Fruit fly (Drosophila melanogaster) whole organism, pupa: ENCODE data around the gene CG9500.

Experiments used
- CG13204 ChIP-seq: fragments of 200-800 bp; sonication (Bioruptor generic); optimal IDR thresholded peaks from 2 replicates; lab custom pipeline; 2018; ENCODE audit warnings: missing biosample characterization, mild to moderate bottlenecking, missing genetic modification characterization, moderate library complexity
- CG15710 ChIP-seq: fragments of 200-800 bp; sonication (Bioruptor generic); optimal IDR thresholded peaks from 2 replicates; lab custom pipeline; 2018; ENCODE audit warnings: missing biosample characterization, mild to moderate bottlenecking, missing genetic modification characterization, moderate library complexity
- CG32121 ChIP-seq: fragments of 200-800 bp; sonication (Bioruptor generic); IDR thresholded peaks from 2 replicates; pipeline ENCODE4 v1.3.6; 2022; ENCODE audit warnings: missing biosample characterization, missing genetic modification characterization
- CG4496 ChIP-seq: fragments of 200-800 bp; sonication (Bioruptor generic); IDR thresholded peaks from 3 replicates; pipeline ENCODE4 v1.3.6; 2022; ENCODE audit warnings: missing biosample characterization, missing genetic modification characterization
- CG8159 ChIP-seq: fragments of 200-800 bp; sonication (Bioruptor generic); optimal IDR thresholded peaks from 3 replicates; lab custom pipeline; 2018; ENCODE audit warnings: missing biosample characterization, mild to moderate bottlenecking, missing genetic modification characterization, moderate library complexity
- CG8301 ChIP-seq: fragments of 200-800 bp; sonication (Bioruptor generic); optimal IDR thresholded peaks from 2 replicates; lab custom pipeline; 2018; ENCODE audit warnings: missing biosample characterization, mild to moderate bottlenecking, missing genetic modification characterization
- EcR ChIP-seq: fragments of 200-800 bp; sonication (Bioruptor generic); optimal IDR thresholded peaks from 3 replicates; lab custom pipeline; 2019; ENCODE audit warnings: missing biosample characterization, missing genetic modification characterization, mild to moderate bottlenecking, moderate library complexity, missing genetic modification reagents
- Ets98B ChIP-seq: fragments of 200-800 bp; sonication (Bioruptor generic); IDR thresholded peaks from 2 replicates; pipeline ENCODE4 v1.3.6; 2022; ENCODE audit warnings: missing biosample characterization, missing genetic modification characterization
- Pif1A ChIP-seq: fragments of 200-800 bp; sonication (Bioruptor generic); optimal IDR thresholded peaks from 3 replicates; lab custom pipeline; 2016; ENCODE audit warnings: missing biosample characterization, missing genetic modification characterization
- Snoo ChIP-seq: fragments of 200-800 bp; sonication (Bioruptor generic); optimal IDR thresholded peaks from 3 replicates; lab custom pipeline; 2017; ENCODE audit warnings: missing biosample characterization, mild to moderate bottlenecking, missing genetic modification characterization, inconsistent platforms

DNA sequence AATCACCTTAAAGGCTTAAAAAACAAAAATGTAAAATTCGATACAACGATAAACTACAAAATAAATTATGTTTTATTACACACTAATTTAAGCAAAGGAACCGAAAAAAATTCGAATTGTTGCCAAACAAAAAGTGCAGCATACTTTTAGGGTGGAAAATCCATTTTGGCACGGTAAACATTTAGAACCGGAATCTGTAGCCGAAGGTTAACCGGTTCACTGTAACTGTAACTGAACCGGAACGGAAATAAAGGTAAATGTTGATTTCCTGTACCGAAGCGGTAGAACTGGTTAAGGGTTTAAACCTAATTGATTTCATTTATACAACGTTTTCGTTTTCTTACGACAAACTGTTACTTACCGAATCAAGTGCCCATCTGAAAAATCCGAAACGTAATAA lies 8.8 kb upstream of the CG9500 start:
- TF ChIP-seq Pif1A (no peak), CG32121 (no peak), EcR (GFP tag; lab: Kevin White, UChicago) (no peak), CG8159 (tag; lab: Kevin White, UChicago) (no peak), CG13204 (GFP tag; lab: Kevin White, UChicago) (no peak), Snoo (tag; lab: Kevin White, UChicago) (no peak), Ets98B (GFP tag; lab: Robert Waterston, UW) (no peak), CG15710 (no peak), CG8301 (tag; lab: Kevin White, UChicago) (no peak), CG4496 (no peak)
